Fruit fly (Drosophila melanogaster) whole organism, pupa: ENCODE results near the gene CG18649.

Source experiments
- CG10348 ChIP-seq: fragments of 200-800 bp; sonication (Bioruptor generic); IDR thresholded peaks from 2 replicates; pipeline ENCODE4 v1.3.6; 2022; ENCODE audit warnings: missing biosample characterization, missing genetic modification characterization
- CG12605 ChIP-seq: fragments of 200-800 bp; sonication (Bioruptor generic); IDR thresholded peaks from 2 replicates; pipeline ENCODE4 v1.3.6; 2022; ENCODE audit warnings: missing biosample characterization, missing genetic modification characterization
- CG13204 ChIP-seq: fragments of 200-800 bp; sonication (Bioruptor generic); optimal IDR thresholded peaks from 2 replicates; lab custom pipeline; 2018; ENCODE audit warnings: missing biosample characterization, mild to moderate bottlenecking, missing genetic modification characterization, moderate library complexity
- CG14655 ChIP-seq: fragments of 200-800 bp; sonication (Bioruptor generic); optimal IDR thresholded peaks from 3 replicates; lab custom pipeline; 2017; ENCODE audit warnings: mild to moderate bottlenecking, missing biosample characterization, missing genetic modification reagents, missing genetic modification characterization
- CG15710 ChIP-seq: fragments of 200-800 bp; sonication (Bioruptor generic); optimal IDR thresholded peaks from 2 replicates; lab custom pipeline; 2018; ENCODE audit warnings: missing biosample characterization, mild to moderate bottlenecking, missing genetic modification characterization, moderate library complexity
- CG17806 ChIP-seq: fragments of 200-800 bp; sonication (Bioruptor generic); optimal IDR thresholded peaks from 2 replicates; lab custom pipeline; 2018; ENCODE audit warnings: missing biosample characterization, mild to moderate bottlenecking, missing genetic modification characterization, moderate library complexity
- CG32121 ChIP-seq: fragments of 200-800 bp; sonication (Bioruptor generic); IDR thresholded peaks from 2 replicates; pipeline ENCODE4 v1.3.6; 2022; ENCODE audit warnings: missing biosample characterization, missing genetic modification characterization
- CG34367 ChIP-seq: fragments of 200-800 bp; sonication (Bioruptor generic); optimal IDR thresholded peaks from 2 replicates; lab custom pipeline; 2018; ENCODE audit warnings: missing biosample characterization, mild to moderate bottlenecking, missing genetic modification characterization
- CG4496 ChIP-seq: fragments of 200-800 bp; sonication (Bioruptor generic); IDR thresholded peaks from 3 replicates; pipeline ENCODE4 v1.3.6; 2022; ENCODE audit warnings: missing biosample characterization, missing genetic modification characterization
- CG8159 ChIP-seq: fragments of 200-800 bp; sonication (Bioruptor generic); optimal IDR thresholded peaks from 3 replicates; lab custom pipeline; 2018; ENCODE audit warnings: missing biosample characterization, mild to moderate bottlenecking, missing genetic modification characterization, moderate library complexity
- CG8301 ChIP-seq: fragments of 200-800 bp; sonication (Bioruptor generic); optimal IDR thresholded peaks from 2 replicates; lab custom pipeline; 2018; ENCODE audit warnings: missing biosample characterization, mild to moderate bottlenecking, missing genetic modification characterization
- CG9948 ChIP-seq: fragments of 200-800 bp; sonication (Bioruptor generic); optimal IDR thresholded peaks from 2 replicates; lab custom pipeline; 2018; ENCODE audit warnings: missing biosample characterization, mild to moderate bottlenecking, missing genetic modification characterization, moderate library complexity
- D1 ChIP-seq: fragments of 200-800 bp; sonication (Bioruptor generic); optimal IDR thresholded peaks from 2 replicates; lab custom pipeline; 2018; ENCODE audit warnings: missing biosample characterization, mild to moderate bottlenecking, missing genetic modification characterization, moderate library complexity
- EcR ChIP-seq: fragments of 200-800 bp; sonication (Bioruptor generic); optimal IDR thresholded peaks from 3 replicates; lab custom pipeline; 2019; ENCODE audit warnings: missing biosample characterization, missing genetic modification characterization, mild to moderate bottlenecking, moderate library complexity, missing genetic modification reagents
- Ets98B ChIP-seq: fragments of 200-800 bp; sonication (Bioruptor generic); IDR thresholded peaks from 2 replicates; pipeline ENCODE4 v1.3.6; 2022; ENCODE audit warnings: missing biosample characterization, missing genetic modification characterization
- Pif1A ChIP-seq: fragments of 200-800 bp; sonication (Bioruptor generic); optimal IDR thresholded peaks from 3 replicates; lab custom pipeline; 2016; ENCODE audit warnings: missing biosample characterization, missing genetic modification characterization
- Pif1B ChIP-seq: fragments of 200-800 bp; sonication (Bioruptor generic); optimal IDR thresholded peaks from 3 replicates; lab custom pipeline; 2016; ENCODE audit warnings: missing biosample characterization, missing genetic modification characterization
- Snoo ChIP-seq: fragments of 200-800 bp; sonication (Bioruptor generic); optimal IDR thresholded peaks from 3 replicates; lab custom pipeline; 2017; ENCODE audit warnings: missing biosample characterization, mild to moderate bottlenecking, missing genetic modification characterization, inconsistent platforms
- fd96Ca ChIP-seq: fragments of 200-800 bp; sonication (Bioruptor generic); IDR thresholded peaks from 3 replicates; pipeline ENCODE4 v1.3.6; 2022; ENCODE audit warnings: missing biosample characterization, missing genetic modification characterization
- gl ChIP-seq: fragments of 200-800 bp; sonication (Bioruptor generic); optimal IDR thresholded peaks from 2 replicates; lab custom pipeline; 2018; ENCODE audit warnings: missing biosample characterization, mild to moderate bottlenecking, missing genetic modification characterization
- rn ChIP-seq: fragments of 200-800 bp; sonication (Bioruptor generic); IDR thresholded peaks from 2 replicates; pipeline ENCODE4 v1.3.6; 2022; ENCODE audit warnings: missing biosample characterization, missing genetic modification characterization

CG18649 gene

dm6 chr3L:15006825-15007224 lies 47.1 kb downstream of the CG18649 start:
- peak; percentile 92 for TF ChIP-seq CG32121 (GFP tag; lab: Robert Waterston, UW)
- peak; percentile 81 for TF ChIP-seq CG17806 (tag; lab: Kevin White, UChicago)
- TF ChIP-seq CG4496 (GFP tag; lab: Robert Waterston, UW), result peak; percentile 95
- peak; percentile 91 for TF ChIP-seq CG12605 (GFP tag; lab: Robert Waterston, UW)
- peak; percentile 86 for TF ChIP-seq Pif1A (GFP tag; lab: Kevin White, UChicago)
- peak; percentile 77 for TF ChIP-seq CG8159 (tag; lab: Kevin White, UChicago)
- TF ChIP-seq rn (GFP tag; lab: Robert Waterston, UW), result peak; percentile 71
- peak; percentile 91 for TF ChIP-seq Ets98B (GFP tag; lab: Robert Waterston, UW)
- peak; percentile 83 for TF ChIP-seq CG14655 (GFP tag; lab: Kevin White, UChicago)
- TF ChIP-seq CG10348 (GFP tag; lab: Robert Waterston, UW), result 0 out of 2 replicates have a peak, but pooled peaks have one; percentile 34
- TF ChIP-seq CG13204 (GFP tag; lab: Kevin White, UChicago), result no peak
- TF ChIP-seq CG8301 (tag; lab: Kevin White, UChicago), result peak; percentile 85
- TF ChIP-seq Snoo (tag; lab: Kevin White, UChicago), result peak; percentile 53
- TF ChIP-seq CG9948 (tag; lab: Kevin White, UChicago), result peak; percentile 69
- 0 out of 3 replicates have a peak, but pooled peaks have one; percentile 48 for TF ChIP-seq fd96Ca (GFP tag; lab: Robert Waterston, UW)
- TF ChIP-seq D1 (tag; lab: Kevin White, UChicago), result peak; percentile 63
- peak; percentile 81 for TF ChIP-seq CG15710 (tag; lab: Kevin White, UChicago)
- peak; percentile 83 for TF ChIP-seq Pif1B
- TF ChIP-seq CG34367 (tag; lab: Kevin White, UChicago), result peak; percentile 62
- peak; percentile 44 for TF ChIP-seq gl (tag; lab: Kevin White, UChicago)
- TF ChIP-seq EcR (GFP tag; lab: Kevin White, UChicago), result no peak
- TF ChIP-seq, all 21 proteins: peak for 19

- TF ChIP-seq CG9948 (tag; lab: Kevin White, UChicago) (peak; percentile 68), CG32121 (GFP tag; lab: Robert Waterston, UW) (no peak), Pif1A (GFP tag; lab: Kevin White, UChicago) (peak; percentile 49), CG10348 (GFP tag; lab: Robert Waterston, UW) (no peak), CG34367 (tag; lab: Kevin White, UChicago) (peak; percentile 47), Pif1B (peak; percentile 46), fd96Ca (GFP tag; lab: Robert Waterston, UW) (no peak), D1 (tag; lab: Kevin White, UChicago) (peak; percentile 0), CG14655 (GFP tag; lab: Kevin White, UChicago) (peak; percentile 70), rn (GFP tag; lab: Robert Waterston, UW) (no peak), CG15710 (tag; lab: Kevin White, UChicago) (peak; percentile 65), CG8159 (tag; lab: Kevin White, UChicago) (peak; percentile 71), CG8301 (tag; lab: Kevin White, UChicago) (peak; percentile 57), EcR (GFP tag; lab: Kevin White, UChicago) (no peak), CG4496 (GFP tag; lab: Robert Waterston, UW) (no peak), CG17806 (tag; lab: Kevin White, UChicago) (peak; percentile 59)
Observed at dm6 chr3L:15005774-15006173, 48.2 kb downstream of the CG18649 start.

- TF ChIP-seq CG12605 (GFP tag; lab: Robert Waterston, UW), result peak; percentile 79
- no peak for TF ChIP-seq Snoo (tag; lab: Kevin White, UChicago)
- peak; percentile 62; the same call in 2 of the 3 replicates for TF ChIP-seq fd96Ca (GFP tag; lab: Robert Waterston, UW)
- TF ChIP-seq CG8301 (tag; lab: Kevin White, UChicago), result peak; percentile 54
- TF ChIP-seq CG9948 (tag; lab: Kevin White, UChicago), result peak; percentile 61
- 0 out of 2 replicates have a peak, but pooled peaks have one; percentile 40 for TF ChIP-seq rn (GFP tag; lab: Robert Waterston, UW)
- peak; percentile 61 for TF ChIP-seq CG8159 (tag; lab: Kevin White, UChicago)
- TF ChIP-seq CG34367 (tag; lab: Kevin White, UChicago), result peak; percentile 45
- peak; percentile 69 for TF ChIP-seq CG32121 (GFP tag; lab: Robert Waterston, UW)
- TF ChIP-seq CG14655 (GFP tag; lab: Kevin White, UChicago), result no peak
- TF ChIP-seq CG4496 (GFP tag; lab: Robert Waterston, UW), result peak; percentile 77; the same call in 2 of the 3 replicates
- TF ChIP-seq Pif1A (GFP tag; lab: Kevin White, UChicago), result peak; percentile 41
- peak; percentile 37 for TF ChIP-seq CG15710 (tag; lab: Kevin White, UChicago)
- no peak for TF ChIP-seq EcR (GFP tag; lab: Kevin White, UChicago)
- TF ChIP-seq CG17806 (tag; lab: Kevin White, UChicago), result peak; percentile 58
- TF ChIP-seq gl (tag; lab: Kevin White, UChicago), result no peak
- TF ChIP-seq Ets98B (GFP tag; lab: Robert Waterston, UW), result peak; percentile 79
- TF ChIP-seq D1 (tag; lab: Kevin White, UChicago), result no peak
- no peak for TF ChIP-seq CG10348 (GFP tag; lab: Robert Waterston, UW)
Observed at dm6 chr3L:15005085-15005484, 48.9 kb downstream of the CG18649 start.
